Fruit fly (Drosophila melanogaster): ENCODE results near the gene CIAPIN1.

- TF ChIP-seq CTCF (optimal IDR thresholded peaks at IDR 0.05) (no peak), CG8478 (optimal IDR thresholded peaks at IDR 0.05) (no peak)
Measured at dm6 chr2L:15065663-15066062, 27.0 kb upstream of the CIAPIN1 start.
